Worm (Caenorhabditis elegans) whole organism, mixed stage, embryonic: ENCODE data around the gene che-6.

Experiments
- M03D4.4 ChIP-seq: sonication (generic microtip); optimal IDR thresholded peaks from 2 replicates; lab custom pipeline; 2017; ENCODE audit warnings: mild to moderate bottlenecking, missing genetic modification characterization, missing compliant biosample characterization
- bed-3 ChIP-seq: fragments of 200-800 bp; sonication (Bioruptor generic); optimal IDR thresholded peaks from 3 replicates; lab custom pipeline; 2018; ENCODE audit warnings: mild to moderate bottlenecking, missing genetic modification characterization, moderate library complexity, missing compliant biosample characterization
- ceh-39 ChIP-seq: fragments of 150-350 bp; optimal IDR thresholded peaks from 2 replicates; lab custom pipeline; 2014; ENCODE audit warnings: missing biosample characterization, missing genetic modification characterization
- ceh-43 ChIP-seq: fragments of 200-800 bp; sonication (Bioruptor generic); optimal IDR thresholded peaks from 2 replicates; lab custom pipeline; 2018; ENCODE audit warnings: mild to moderate bottlenecking, missing genetic modification characterization, moderate library complexity, missing compliant biosample characterization
- ceh-83 ChIP-seq: fragments of 200-800 bp; sonication (Bioruptor generic); optimal IDR thresholded peaks from 2 replicates; lab custom pipeline; 2018; ENCODE audit warnings: mild to moderate bottlenecking, missing genetic modification characterization, missing compliant biosample characterization
- cnd-1 ChIP-seq: fragments of 200-800 bp; sonication (Bioruptor generic); optimal IDR thresholded peaks from 2 replicates; lab custom pipeline; 2018; ENCODE audit warnings: mild to moderate bottlenecking, missing genetic modification characterization, missing compliant biosample characterization
- drap-1 ChIP-seq: fragments of 200-800 bp; sonication (Bioruptor generic); optimal IDR thresholded peaks from 3 replicates; lab custom pipeline; 2018; ENCODE audit warnings: mild to moderate bottlenecking, missing genetic modification characterization, missing compliant biosample characterization
- elt-1 ChIP-seq: sonication (generic microtip); optimal IDR thresholded peaks from 2 replicates; lab custom pipeline; 2017; ENCODE audit warnings: missing genetic modification characterization, mild to moderate bottlenecking, missing compliant biosample characterization, antibody characterized with exemption, moderate library complexity, borderline replicate concordance; ENCODE audit not compliant: insufficient read depth
- elt-3 ChIP-seq: fragments of 150-350 bp; optimal IDR thresholded peaks from 2 replicates; lab custom pipeline; 2014; ENCODE audit warnings: missing biosample characterization, missing genetic modification characterization
- flh-1 ChIP-seq: fragments of 200-800 bp; sonication (Bioruptor generic); optimal IDR thresholded peaks from 2 replicates; lab custom pipeline; 2018; ENCODE audit warnings: mild to moderate bottlenecking, missing genetic modification characterization, moderate library complexity, missing compliant biosample characterization
- ham-2 ChIP-seq: fragments of 200-800 bp; sonication (Bioruptor generic); optimal IDR thresholded peaks from 2 replicates; lab custom pipeline; 2018; ENCODE audit warnings: mild to moderate bottlenecking, missing genetic modification characterization, missing compliant biosample characterization
- hlh-1 ChIP-seq: fragments of 150-350 bp; optimal IDR thresholded peaks from 2 replicates; lab custom pipeline; 2014; ENCODE audit warnings: missing biosample characterization, missing genetic modification reagents, missing genetic modification characterization
- lin-13 ChIP-seq: fragments of 150-350 bp; optimal IDR thresholded peaks from 2 replicates; lab custom pipeline; 2014; ENCODE audit warnings: missing biosample characterization, missing genetic modification characterization
- lin-32 ChIP-seq: fragments of 200-800 bp; sonication (Bioruptor generic); optimal IDR thresholded peaks from 2 replicates; lab custom pipeline; 2018; ENCODE audit warnings: mild to moderate bottlenecking, missing genetic modification characterization, missing compliant biosample characterization
- lsy-2 ChIP-seq: fragments of 150-350 bp; optimal IDR thresholded peaks from 2 replicates; lab custom pipeline; 2014; ENCODE audit warnings: missing biosample characterization, missing genetic modification characterization
- mab-5 ChIP-seq: fragments of 150-350 bp; optimal IDR thresholded peaks from 2 replicates; lab custom pipeline; 2014; ENCODE audit warnings: missing biosample characterization, missing genetic modification characterization
- mep-1 ChIP-seq: fragments of 150-350 bp; optimal IDR thresholded peaks from 2 replicates; lab custom pipeline; 2017; ENCODE audit warnings: missing biosample characterization, missing genetic modification reagents, missing genetic modification characterization, inconsistent platforms
- mls-2 ChIP-seq: sonication (generic microtip); optimal IDR thresholded peaks from 2 replicates; lab custom pipeline; 2016; ENCODE audit warnings: mild to moderate bottlenecking, missing genetic modification characterization, moderate library complexity, missing compliant biosample characterization
- nhr-12 ChIP-seq: fragments of 150-350 bp; optimal IDR thresholded peaks from 2 replicates; lab custom pipeline; 2014; ENCODE audit warnings: missing biosample characterization, missing genetic modification characterization
- nhr-2 ChIP-seq: fragments of 150-350 bp; optimal IDR thresholded peaks from 2 replicates; lab custom pipeline; 2014; ENCODE audit warnings: missing biosample characterization, missing genetic modification characterization
- nhr-237 ChIP-seq: fragments of 150-350 bp; optimal IDR thresholded peaks from 2 replicates; lab custom pipeline; 2014; ENCODE audit warnings: missing biosample characterization, missing genetic modification characterization
- nhr-28 ChIP-seq: fragments of 150-350 bp; optimal IDR thresholded peaks from 2 replicates; lab custom pipeline; 2014; ENCODE audit warnings: missing biosample characterization, missing genetic modification characterization
- pha-4 ChIP-seq: fragments of 150-350 bp; optimal IDR thresholded peaks from 2 replicates; lab custom pipeline; 2018; ENCODE audit warnings: missing biosample characterization, missing genetic modification reagents, missing genetic modification characterization
- sem-2 ChIP-seq: fragments of 200-800 bp; sonication (Bioruptor generic); optimal IDR thresholded peaks from 2 replicates; lab custom pipeline; 2018; ENCODE audit warnings: mild to moderate bottlenecking, missing genetic modification characterization, missing compliant biosample characterization
- snpc-4 ChIP-seq: fragments of 150-350 bp; optimal IDR thresholded peaks from 2 replicates; lab custom pipeline; 2014; ENCODE audit warnings: missing biosample characterization, missing genetic modification characterization
- sptf-1 ChIP-seq: sonication (generic microtip); optimal IDR thresholded peaks from 2 replicates; lab custom pipeline; 2017; ENCODE audit warnings: mild to moderate bottlenecking, missing genetic modification characterization, moderate library complexity, missing compliant biosample characterization
- unc-120 ChIP-seq: sonication (generic microtip); optimal IDR thresholded peaks from 2 replicates; lab custom pipeline; 2017; ENCODE audit warnings: missing genetic modification characterization, missing compliant biosample characterization; ENCODE audit not compliant: poor library complexity, severe bottlenecking
- zip-8 ChIP-seq: fragments of 150-350 bp; optimal IDR thresholded peaks from 2 replicates; lab custom pipeline; 2014; ENCODE audit warnings: missing biosample characterization, missing genetic modification characterization
- ztf-11 ChIP-seq: fragments of 150-350 bp; optimal IDR thresholded peaks from 2 replicates; lab custom pipeline; 2014; ENCODE audit warnings: missing biosample characterization, missing genetic modification characterization

Gene che-6

DNA sequence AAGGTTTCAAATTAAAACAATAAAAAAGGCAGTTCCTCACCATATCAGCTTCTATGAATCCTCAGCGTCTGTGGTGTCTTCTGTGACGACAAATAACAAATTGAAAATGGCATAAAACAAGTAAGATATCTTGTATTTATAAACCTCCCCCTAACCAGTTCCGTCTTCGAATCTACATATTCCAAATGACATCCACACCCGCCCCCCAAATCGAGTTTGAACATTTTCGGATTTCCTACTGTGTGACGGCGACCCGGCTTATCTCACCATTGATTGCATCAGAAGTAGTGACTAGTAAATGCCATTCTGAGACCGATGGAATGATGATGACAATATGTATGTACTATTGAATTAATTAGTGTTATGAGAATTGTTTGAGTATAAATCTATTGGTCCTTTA, 17.6 kb upstream of the che-6 start, which contains the start of gene grl-20:
grl-20 (minus strand) TSS at position 101 of the 400 bp plus-strand sequence.
- TF ChIP-seq nhr-237: no peak
- TF ChIP-seq snpc-4 (tag; lab: Kevin White, UChicago): no peak
- TF ChIP-seq nhr-12: no peak
- no peak for TF ChIP-seq elt-3 (tag; lab: Kevin White, UChicago)
- no peak for TF ChIP-seq pha-4 (tag; lab: Kevin White, UChicago)
- no peak for TF ChIP-seq mab-5 (tag; lab: Kevin White, UChicago)
- no peak for TF ChIP-seq lin-13 (tag; lab: Kevin White, UChicago)
- TF ChIP-seq bed-3: no peak
- TF ChIP-seq nhr-2: no peak
- TF ChIP-seq unc-120 (tag; lab: Kevin White, UChicago): no peak
- TF ChIP-seq lsy-2: no peak

ce11 chrIV:2127375-2127774, 16.2 kb upstream of the che-6 start:
- TF ChIP-seq mls-2 (tag; lab: Kevin White, UChicago): no peak
- no peak for TF ChIP-seq mab-5 (tag; lab: Kevin White, UChicago)
- no peak for TF ChIP-seq M03D4.4 (tag; lab: Kevin White, UChicago)
- TF ChIP-seq mep-1 (tag; lab: Kevin White, UChicago): no peak
- no peak for TF ChIP-seq pha-4 (tag; lab: Kevin White, UChicago)
- TF ChIP-seq hlh-1 (tag; lab: Kevin White, UChicago): no peak
- TF ChIP-seq flh-1 (GFP tag; lab: Kevin White, UChicago): no peak

- TF ChIP-seq bed-3: no peak
- no peak for TF ChIP-seq drap-1 (GFP tag; lab: Kevin White, UChicago)
- TF ChIP-seq nhr-28: no peak
- no peak for TF ChIP-seq cnd-1 (tag; lab: Kevin White, UChicago)
- no peak for TF ChIP-seq nhr-12
- TF ChIP-seq mep-1 (tag; lab: Kevin White, UChicago): no peak
- no peak for TF ChIP-seq ztf-11
- TF ChIP-seq lsy-2: no peak
- TF ChIP-seq ceh-39 (tag; lab: Kevin White, UChicago): no peak
- no peak for TF ChIP-seq nhr-2
- no peak for TF ChIP-seq hlh-1 (tag; lab: Kevin White, UChicago)
- TF ChIP-seq nhr-237: no peak
- no peak for TF ChIP-seq zip-8
- no peak for TF ChIP-seq sem-2 (GFP tag; lab: Kevin White, UChicago)
- TF ChIP-seq mls-2 (tag; lab: Kevin White, UChicago): no peak
- TF ChIP-seq unc-120 (tag; lab: Kevin White, UChicago): no peak
- TF ChIP-seq ham-2 (GFP tag; lab: Kevin White, UChicago): no peak
- TF ChIP-seq elt-1 (tag; lab: Kevin White, UChicago): no peak
- TF ChIP-seq mab-5 (tag; lab: Kevin White, UChicago): no peak
These were observed 11.3 kb upstream of the che-6 start, which contains the start of gene glb-7 for ce11 chrIV:2122488-2122887. TSS of gene glb-7 (plus strand) at chrIV:2122788.

DNA sequence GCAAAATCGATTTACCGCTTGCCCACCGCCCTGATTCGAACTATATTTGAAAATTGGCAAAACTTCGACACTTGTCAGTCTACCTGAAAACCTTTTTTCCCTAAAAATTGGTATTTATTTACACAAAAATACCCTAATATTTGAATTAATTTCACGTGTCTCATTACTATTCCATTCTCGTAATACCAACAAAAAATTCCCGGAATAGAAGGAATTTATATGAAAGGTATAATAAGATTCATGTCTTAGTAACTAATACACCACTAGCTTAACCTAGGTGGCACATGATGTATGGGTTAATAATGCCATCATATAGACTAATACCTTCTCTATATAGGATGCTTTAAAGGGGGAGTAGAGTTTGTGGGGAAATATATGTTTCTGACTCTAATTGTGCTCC, 6.1 kb upstream of the che-6 start:
- TF ChIP-seq flh-1 (GFP tag; lab: Kevin White, UChicago): no peak
- TF ChIP-seq sptf-1 (tag; lab: Kevin White, UChicago): no peak
- no peak for TF ChIP-seq nhr-237
- no peak for TF ChIP-seq nhr-12
- TF ChIP-seq ceh-43 (GFP tag; lab: Kevin White, UChicago): no peak
- no peak for TF ChIP-seq elt-1 (tag; lab: Kevin White, UChicago)
- TF ChIP-seq mep-1 (tag; lab: Kevin White, UChicago): no peak
- no peak for TF ChIP-seq snpc-4 (tag; lab: Kevin White, UChicago)
- no peak for TF ChIP-seq lsy-2
- TF ChIP-seq cnd-1 (tag; lab: Kevin White, UChicago): no peak
- no peak for TF ChIP-seq nhr-28
- TF ChIP-seq elt-3 (tag; lab: Kevin White, UChicago): no peak
- no peak for TF ChIP-seq bed-3
- TF ChIP-seq, all 35 proteins: peak for 0

DNA sequence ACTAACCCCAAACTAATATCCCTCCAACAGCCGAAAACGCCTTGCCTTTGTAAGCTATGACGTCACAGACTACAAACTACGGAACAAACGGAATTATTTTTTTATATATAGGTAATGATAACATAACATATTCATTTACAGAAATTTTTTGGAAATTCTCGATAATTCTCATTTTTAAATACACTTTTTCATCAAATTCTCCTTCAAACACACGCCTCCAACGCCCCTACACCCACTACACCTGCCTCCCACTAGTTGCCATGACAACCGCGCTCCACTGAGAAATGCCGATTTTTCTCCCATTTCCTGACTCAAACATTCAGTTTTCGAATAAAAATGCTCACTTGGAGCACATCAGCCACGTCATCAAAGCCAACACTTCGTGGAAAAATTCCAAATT, 3.1 kb upstream of the che-6 start, which contains the start of gene xbx-4:
xbx-4 (plus strand) TSS at position 301 of the 400 bp plus-strand sequence.
- TF ChIP-seq ceh-39 (tag; lab: Kevin White, UChicago) (no peak), mls-2 (tag; lab: Kevin White, UChicago) (no peak), lin-32 (no peak), M03D4.4 (tag; lab: Kevin White, UChicago) (no peak), snpc-4 (tag; lab: Kevin White, UChicago) (no peak), ceh-83 (no peak), mep-1 (tag; lab: Kevin White, UChicago) (no peak)
